Fruit fly (Drosophila melanogaster) whole organism, embryonic: Measurements from ENCODE around the gene sti.

Source experiments
- Awh ChIP-seq: fragments of 200-800 bp; sonication (Bioruptor generic); IDR thresholded peaks from 2 replicates; pipeline ENCODE4, ENCODE4 v1.3.6; 2022; ENCODE audit warnings: missing biosample characterization, missing genetic modification characterization
- Blimp-1 ChIP-seq: fragments of 200-800 bp; sonication (Bioruptor generic); optimal IDR thresholded peaks from 3 replicates; lab custom pipeline; 2018; ENCODE audit warnings: missing biosample characterization, missing genetic modification characterization, mild to moderate bottlenecking, moderate library complexity, missing genetic modification reagents
- CG1024 ChIP-seq: fragments of 200-800 bp; sonication (Bioruptor generic); IDR thresholded peaks from 2 replicates; pipeline ENCODE4 v1.3.6; 2022; ENCODE audit warnings: missing biosample characterization, missing genetic modification characterization
- CG12155 ChIP-seq: fragments of 200-800 bp; sonication (Bioruptor generic); optimal IDR thresholded peaks from 3 replicates; lab custom pipeline; 2016; ENCODE audit warnings: missing biosample characterization, missing genetic modification characterization
- CG12299 ChIP-seq: fragments of 200-800 bp; sonication (Bioruptor generic); optimal IDR thresholded peaks from 2 replicates; lab custom pipeline; 2018; ENCODE audit warnings: missing biosample characterization, mild to moderate bottlenecking, missing genetic modification characterization
- CG12942 ChIP-seq: fragments of 200-800 bp; sonication (Bioruptor generic); optimal IDR thresholded peaks from 3 replicates; lab custom pipeline; 2016; ENCODE audit warnings: missing biosample characterization, missing genetic modification characterization
- CG14667 ChIP-seq: fragments of 200-800 bp; sonication (Bioruptor generic); IDR thresholded peaks from 2 replicates; pipeline ENCODE4 v1.3.6; 2022; ENCODE audit warnings: missing biosample characterization, missing genetic modification characterization
- CG15269 ChIP-seq: fragments of 200-800 bp; sonication (Bioruptor generic); optimal IDR thresholded peaks from 2 replicates; lab custom pipeline; 2018; ENCODE audit warnings: missing biosample characterization, mild to moderate bottlenecking, missing genetic modification characterization, moderate library complexity
- CG1529 ChIP-seq: fragments of 200-800 bp; sonication (Bioruptor generic); optimal IDR thresholded peaks from 3 replicates; lab custom pipeline; 2018; ENCODE audit warnings: missing biosample characterization, missing genetic modification characterization
- CG16779 ChIP-seq: fragments of 200-800 bp; sonication (Bioruptor generic); IDR thresholded peaks from 2 replicates; pipeline ENCODE4 v1.3.6; 2022; ENCODE audit warnings: missing biosample characterization, missing genetic modification characterization
- CG16815 ChIP-seq: fragments of 200-800 bp; sonication (Bioruptor generic); optimal IDR thresholded peaks from 3 replicates; lab custom pipeline; 2017; ENCODE audit warnings: missing biosample characterization, mild to moderate bottlenecking, missing genetic modification characterization
- CG17361 ChIP-seq: fragments of 200-800 bp; sonication (Bioruptor generic); IDR thresholded peaks from 3 replicates; pipeline ENCODE4 v1.3.6; 2022; ENCODE audit warnings: missing biosample characterization, missing genetic modification characterization
- CG30403 ChIP-seq: fragments of 200-800 bp; sonication (Bioruptor generic); optimal IDR thresholded peaks from 3 replicates; lab custom pipeline; 2016; ENCODE audit warnings: missing biosample characterization, missing genetic modification characterization
- CG31365 ChIP-seq: fragments of 200-800 bp; sonication (Bioruptor generic); optimal IDR thresholded peaks from 2 replicates; lab custom pipeline; 2018; ENCODE audit warnings: missing biosample characterization, mild to moderate bottlenecking, missing genetic modification characterization
- CG33213 ChIP-seq: fragments of 200-800 bp; sonication (Bioruptor generic); optimal IDR thresholded peaks from 3 replicates; lab custom pipeline; 2016; ENCODE audit warnings: missing biosample characterization, missing genetic modification characterization
- CG4360 ChIP-seq: fragments of 200-800 bp; sonication (Bioruptor generic); IDR thresholded peaks from 2 replicates; pipeline ENCODE4 v1.3.6; 2022; ENCODE audit warnings: missing biosample characterization, missing genetic modification characterization
- CG6175 ChIP-seq: fragments of 200-800 bp; sonication (Bioruptor generic); IDR thresholded peaks from 3 replicates; pipeline ENCODE4 v1.3.6; 2022; ENCODE audit warnings: missing biosample characterization, missing genetic modification characterization
- CG6254 ChIP-seq: fragments of 200-800 bp; sonication (Bioruptor generic); optimal IDR thresholded peaks from 3 replicates; lab custom pipeline; 2017; ENCODE audit warnings: mild to moderate bottlenecking, missing biosample characterization, missing genetic modification reagents, missing genetic modification characterization
- CG9215 ChIP-seq: fragments of 200-800 bp; sonication (Bioruptor generic); IDR thresholded peaks from 2 replicates; pipeline ENCODE4 v1.3.6; 2022; ENCODE audit warnings: missing biosample characterization, missing genetic modification characterization
- CG9797 ChIP-seq: fragments of 200-800 bp; sonication (Bioruptor generic); optimal IDR thresholded peaks from 3 replicates; lab custom pipeline; 2018; ENCODE audit warnings: missing biosample characterization, mild to moderate bottlenecking, missing genetic modification characterization
- CoRest ChIP-seq: fragments of 200-800 bp; sonication (Bioruptor generic); optimal IDR thresholded peaks from 3 replicates; lab custom pipeline; 2018; ENCODE audit warnings: missing biosample characterization, mild to moderate bottlenecking, missing genetic modification characterization, moderate library complexity
- Deaf1 ChIP-seq: fragments of 200-800 bp; optimal IDR thresholded peaks from 3 replicates; lab custom pipeline; 2019; ENCODE audit warnings: missing biosample characterization, mild to moderate bottlenecking, missing genetic modification characterization, moderate library complexity
- Ets65A ChIP-seq: fragments of 200-800 bp; sonication (Bioruptor generic); peaks from one replicate; lab custom pipeline; 2016; ENCODE audit warnings: missing biosample characterization, missing genetic modification characterization
- GATAe ChIP-seq: fragments of 200-800 bp; sonication (Bioruptor generic); conservative IDR thresholded peaks from 2 replicates; pipeline ENCODE4 v1.3.6; 2022; ENCODE audit warnings: missing biosample characterization, missing genetic modification characterization
- MESR4 ChIP-seq: fragments of 200-800 bp; sonication (Bioruptor generic); optimal IDR thresholded peaks from 2 replicates; lab custom pipeline; 2018; ENCODE audit warnings: missing biosample characterization, mild to moderate bottlenecking, missing genetic modification characterization, moderate library complexity
- Myb ChIP-seq: fragments of 200-800 bp; sonication (Bioruptor generic); optimal IDR thresholded peaks from 2 replicates; lab custom pipeline; 2016; ENCODE audit warnings: missing biosample characterization, missing genetic modification characterization
- NC2α ChIP-seq: fragments of 200-800 bp; sonication (Bioruptor generic); optimal IDR thresholded peaks from 2 replicates; lab custom pipeline; 2016; ENCODE audit warnings: missing biosample characterization, missing genetic modification characterization
- NfI ChIP-seq: fragments of 200-800 bp; sonication (Bioruptor generic); optimal IDR thresholded peaks from 3 replicates; lab custom pipeline; 2018; ENCODE audit warnings: missing biosample characterization, mild to moderate bottlenecking, missing genetic modification characterization, moderate library complexity
- Oli ChIP-seq: fragments of 200-800 bp; sonication (Bioruptor generic); optimal IDR thresholded peaks from 2 replicates; lab custom pipeline; 2018; ENCODE audit warnings: missing biosample characterization, mild to moderate bottlenecking, missing genetic modification characterization, moderate library complexity
- Opbp ChIP-seq: fragments of 200-800 bp; sonication (Bioruptor generic); IDR thresholded peaks from 3 replicates; pipeline ENCODE4 v1.3.6; 2022; ENCODE audit warnings: missing biosample characterization, missing genetic modification characterization; ENCODE audit not compliant: partially characterized antibody
- Pdp1 ChIP-seq, 2 experiments: fragments of 200-800 bp; sonication (Bioruptor generic); optimal IDR thresholded peaks; 3 replicates each; lab custom pipeline; 2016; ENCODE audit warnings: missing biosample characterization in 2 of 2, missing genetic modification characterization in 2 of 2, mild to moderate bottlenecking in 1 of 2, moderate library complexity in 1 of 2
- Rfx ChIP-seq: fragments of 200-800 bp; sonication (Bioruptor generic); IDR thresholded peaks from 2 replicates; pipeline ENCODE4 v1.3.6; 2022; ENCODE audit warnings: missing biosample characterization, missing genetic modification characterization
- Stat92E ChIP-seq, 3 experiments: fragments of >200 bp in 2 of 3; fragments of 200-800 bp in 1 of 3; sonication (Bioruptor generic) in 1 of 3; optimal IDR thresholded peaks; 2 replicates each; lab custom pipeline; 2017 to 2019; ENCODE audit warnings: missing biosample characterization in 3 of 3, missing genetic modification characterization in 3 of 3, mild to moderate bottlenecking in 1 of 3, moderate library complexity in 1 of 3
- Taf1 ChIP-seq: fragments of 200-800 bp; sonication (Bioruptor generic); IDR thresholded peaks from 2 replicates; pipeline ENCODE4 v1.3.6; 2022; ENCODE audit warnings: missing biosample characterization, missing genetic modification characterization
- Xbp1 ChIP-seq: fragments of 200-800 bp; sonication (Bioruptor generic); optimal IDR thresholded peaks from 3 replicates; lab custom pipeline; 2016; ENCODE audit warnings: missing biosample characterization, mild to moderate bottlenecking, missing genetic modification characterization
- cg ChIP-seq: fragments of 200-800 bp; sonication (Bioruptor generic); optimal IDR thresholded peaks from 3 replicates; lab custom pipeline; 2019; ENCODE audit warnings: missing biosample characterization, mild to moderate bottlenecking, missing genetic modification characterization, moderate library complexity
- crp ChIP-seq, 2 experiments: fragments of 200-800 bp; sonication (Bioruptor generic); optimal IDR thresholded peaks; 2 replicates in 1 of 2; 3 replicates in 1 of 2; lab custom pipeline; 2017; ENCODE audit warnings: missing biosample characterization in 2 of 2, missing genetic modification characterization in 2 of 2, mild to moderate bottlenecking in 1 of 2, moderate library complexity in 1 of 2
- dmrt11E ChIP-seq: fragments of 200-800 bp; sonication (Bioruptor generic); optimal IDR thresholded peaks from 3 replicates; lab custom pipeline; 2018; ENCODE audit warnings: missing biosample characterization, mild to moderate bottlenecking, missing genetic modification characterization, moderate library complexity
- ftz-f1 ChIP-seq: fragments of 200-800 bp; sonication (Bioruptor generic); optimal IDR thresholded peaks from 2 replicates; lab custom pipeline; 2016; ENCODE audit warnings: missing biosample characterization, missing genetic modification characterization
- gt ChIP-seq: fragments of 200-800 bp; sonication (Bioruptor generic); IDR thresholded peaks from 2 replicates; pipeline ENCODE4 v1.3.6; 2022; ENCODE audit warnings: missing biosample characterization, missing genetic modification characterization
- lab ChIP-seq: fragments of 200-800 bp; sonication (Bioruptor generic); optimal IDR thresholded peaks from 3 replicates; lab custom pipeline; 2017; ENCODE audit warnings: missing biosample characterization, missing genetic modification characterization, mild to moderate bottlenecking, moderate library complexity, missing genetic modification reagents
- mld ChIP-seq: fragments of 200-800 bp; sonication (Bioruptor generic); IDR thresholded peaks from 3 replicates; pipeline ENCODE4 v1.3.6; 2022; ENCODE audit warnings: missing biosample characterization, missing genetic modification characterization; ENCODE audit not compliant: partially characterized antibody
- nerfin-2 ChIP-seq: fragments of 200-800 bp; sonication (Bioruptor generic); IDR thresholded peaks from 2 replicates; pipeline ENCODE4 v1.3.6; 2022; ENCODE audit warnings: missing biosample characterization, missing genetic modification characterization; ENCODE audit not compliant: partially characterized antibody
- pita ChIP-seq: fragments of 200-800 bp; sonication (Bioruptor generic); optimal IDR thresholded peaks from 2 replicates; lab custom pipeline; 2017; ENCODE audit warnings: missing biosample characterization, mild to moderate bottlenecking, missing genetic modification characterization
- pnt ChIP-seq: fragments of 200-800 bp; sonication (Bioruptor generic); optimal IDR thresholded peaks from 3 replicates; lab custom pipeline; 2016; ENCODE audit warnings: missing biosample characterization, missing genetic modification characterization
- scrt ChIP-seq: fragments of 200-800 bp; sonication (Bioruptor generic); optimal IDR thresholded peaks from 2 replicates; lab custom pipeline; 2018; ENCODE audit warnings: missing biosample characterization, mild to moderate bottlenecking, missing genetic modification characterization, moderate library complexity
- sim ChIP-seq: fragments of 200-800 bp; sonication (Bioruptor generic); IDR thresholded peaks from 2 replicates; pipeline ENCODE4 v1.3.6; 2022; ENCODE audit warnings: missing biosample characterization, missing genetic modification characterization

sti gene

dm6 chr3L:12533392-12534070, 18.9 kb upstream of the sti start, which contains the start of the genes Tsf2 and CG34242 (continued):
- TF ChIP-seq CG1024 (GFP tag; lab: Robert Waterston, UW) (0 out of 2 replicates have a peak, but pooled peaks have one; percentile 12), dmrt11E (tag; lab: Kevin White, UChicago) (no peak), CG9215 (GFP tag; lab: Robert Waterston, UW) (peak; percentile 86), CG12942 (GFP tag; lab: Kevin White, UChicago) (no peak), CG17361 (GFP tag; lab: Robert Waterston, UW) (peak; percentile 94), CG14667 (GFP tag; lab: Robert Waterston, UW) (peak; percentile 97), CG6175 (GFP tag; lab: Robert Waterston, UW) (peak; percentile 84; the same call in 2 of the 3 replicates), MESR4 (GFP tag; lab: Kevin White, UChicago) (peak; percentile 52), Awh (GFP tag; lab: Robert Waterston, UW) (peak; percentile 96), CG4360 (GFP tag; lab: Robert Waterston, UW) (peak; percentile 63), pita (GFP tag; lab: Kevin White, UChicago) (no peak), CG12299 (peak; percentile 16), Ets65A (GFP tag; lab: Kevin White, UChicago) (no peak), CG6254 (GFP tag; lab: Kevin White, UChicago) (peak; percentile 56), Taf1 (peak; percentile 87), CG30403 (peak; percentile 53), Oli (peak; percentile 23), CG33213 (GFP tag; lab: Kevin White, UChicago) (peak; percentile 20), CG16779 (GFP tag; lab: Robert Waterston, UW) (no peak), Blimp-1 (GFP tag; lab: Kevin White, UChicago) (peak; percentile 72), CG12155 (peak; percentile 1), CG1529 (GFP tag; lab: Kevin White, UChicago) (no peak), lab (peak; percentile 86), CoRest (tag; lab: Kevin White, UChicago) (peak; percentile 67), sim (GFP tag; lab: Robert Waterston, UW) (peak; percentile 58; the same call in 1 of the 2 replicates), CG9797 (GFP tag; lab: Kevin White, UChicago) (peak; percentile 81), scrt (peak; percentile 73), GATAe (GFP tag; lab: Robert Waterston, UW) (peak; percentile 51)

DNA sequence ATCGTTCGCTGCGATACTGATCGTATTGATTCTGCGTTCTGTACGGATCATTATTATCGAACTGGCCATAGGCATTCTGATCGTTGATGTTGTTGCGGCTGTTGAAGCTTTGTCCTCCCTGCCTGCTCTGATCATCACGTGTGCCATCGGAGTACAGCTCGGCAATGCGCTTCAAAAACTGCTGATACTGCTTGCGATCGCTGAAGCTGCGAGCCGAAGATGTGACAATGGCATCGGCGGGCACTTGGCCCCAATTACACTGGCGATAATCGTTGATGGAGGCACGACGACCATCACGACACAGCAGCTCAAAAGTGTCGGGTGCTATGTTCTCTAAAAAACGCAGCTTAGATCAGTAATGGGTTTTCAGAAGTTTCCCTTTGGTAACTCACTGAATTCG, 17.6 kb upstream of the sti start:
- TF ChIP-seq CG16815 (GFP tag; lab: Kevin White, UChicago) (no peak), nerfin-2 (peak; percentile 30; the same call in 1 of the 2 replicates), Stat92E (GFP tag; optimal IDR thresholded peaks at IDR 0.05; lab: Kevin White, UChicago) (no peak), Ets65A (GFP tag; lab: Kevin White, UChicago) (peak; percentile 36)

DNA sequence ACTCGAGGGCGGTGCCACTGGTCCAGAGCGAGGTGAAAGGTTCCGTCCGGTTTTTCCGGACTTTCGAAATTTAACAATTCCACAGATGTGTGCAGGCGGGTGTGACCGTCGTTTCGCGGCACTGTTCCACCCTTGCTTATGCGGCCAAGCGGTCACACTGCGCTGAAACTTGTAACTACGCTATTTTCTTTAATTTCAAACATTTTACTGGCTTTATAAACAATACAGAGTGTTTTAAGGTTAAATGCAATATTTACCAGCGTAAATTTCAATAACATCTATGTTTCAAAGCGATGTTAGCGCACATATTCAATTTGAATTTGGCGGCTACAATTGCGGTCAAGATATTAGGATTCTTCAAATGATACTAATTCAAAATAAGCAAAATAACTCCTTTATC, 15.4 kb upstream of the sti start, which contains the start of gene nst:
Gene nst (minus strand): TSS at position 128 of the 400 bp plus-strand sequence.
- TF ChIP-seq Opbp (peak; percentile 49; the same call in 1 of the 3 replicates), crp (GFP tag; optimal IDR thresholded peaks at IDR 0.05; lab: Kevin White, UChicago) (peak in 1 of 2 experiments; percentile 78), NfI (no peak), CG33213 (GFP tag; lab: Kevin White, UChicago) (peak; percentile 14), NC2α (GFP tag; lab: Kevin White, UChicago) (no peak), Pdp1 (GFP tag; optimal IDR thresholded peaks at IDR 0.05; lab: Kevin White, UChicago) (peak in 1 of 2 experiments; percentile 12), ftz-f1 (GFP tag; lab: Kevin White, UChicago) (peak; percentile 25), Xbp1 (GFP tag; lab: Kevin White, UChicago) (no peak), cg (GFP tag; lab: Kevin White, UChicago) (no peak), Deaf1 (no peak), Myb (peak; percentile 57), gt (GFP tag; lab: Robert Waterston, UW) (no peak), Rfx (GFP tag; lab: Robert Waterston, UW) (0 out of 2 replicates have a peak, but pooled peaks have one; percentile 28), mld (GFP tag; lab: Robert Waterston, UW) (0 out of 3 replicates have a peak, but pooled peaks have one; percentile 34), pnt (GFP tag; lab: Kevin White, UChicago) (no peak), CG15269 (tag; lab: Kevin White, UChicago) (no peak), CG31365 (no peak)
